Worm (Caenorhabditis elegans): ENCODE results near the gene zig-3.
A peak's percentile ranks its signal among the peaks of the same experiment; 100 is the strongest.

The zig-3 gene

ce11 chrX:7953063-7953337 lies 22.4 kb downstream of the zig-3 start:
- TF ChIP-seq cebp-2 (GFP tag; IDR thresholded peaks at IDR 0.05) (no peak), let-607 (tag; optimal IDR thresholded peaks at IDR 0.05) (no peak), fkh-3 (tag; optimal IDR thresholded peaks at IDR 0.05) (no peak), unc-62 (GFP tag; optimal IDR thresholded peaks at IDR 0.05) (no peak), nhr-120 (GFP tag; IDR thresholded peaks at IDR 0.05) (no peak), attf-5 (GFP tag; optimal IDR thresholded peaks at IDR 0.05) (no peak), egrh-3 (GFP tag; IDR thresholded peaks at IDR 0.05) (no peak), F33H1.4 (GFP tag; IDR thresholded peaks at IDR 0.05) (no peak), xnd-1 (tag; optimal IDR thresholded peaks at IDR 0.05) (no peak), zfh-2 (GFP tag; conservative IDR thresholded peaks at IDR 0.05) (no peak), K11D2.4 (GFP tag; IDR thresholded peaks at IDR 0.05) (no peak), sdz-38 (tag; optimal IDR thresholded peaks at IDR 0.05) (no peak), ama-1 (optimal IDR thresholded peaks at IDR 0.05) (no peak), ama-1 (GFP tag; optimal IDR thresholded peaks at IDR 0.05) (no peak), ztf-26 (tag; optimal IDR thresholded peaks at IDR 0.05) (no peak), snpc-1.1 (tag; optimal IDR thresholded peaks at IDR 0.05; ENCODE audit: insufficient read depth) (no peak), D2030.7 (GFP tag; IDR thresholded peaks at IDR 0.05) (no peak), Y56A3A.18 (GFP tag; IDR thresholded peaks at IDR 0.05) (no peak), ceh-91 (GFP tag; IDR thresholded peaks at IDR 0.05) (no peak)

ce11 chrX:7953695-7954094 lies 23.1 kb downstream of the zig-3 start:
- TF ChIP-seq lin-35 (GFP tag; optimal IDR thresholded peaks at IDR 0.05), result no peak
- TF ChIP-seq cebp-1 (GFP tag; IDR thresholded peaks at IDR 0.05), result no peak
- peak; percentile 24 for TF ChIP-seq cebp-1 (tag; optimal IDR thresholded peaks at IDR 0.05)

- TF ChIP-seq zfh-2 (GFP tag; conservative IDR thresholded peaks at IDR 0.05) (0 out of 2 replicates have a peak, but pooled peaks have one; percentile 13), C06A6.2 (GFP tag; conservative IDR thresholded peaks at IDR 0.05) (0 out of 2 replicates have a peak, but pooled peaks have one; percentile 9), efl-1 (GFP tag; optimal IDR thresholded peaks at IDR 0.05) (no peak), lsl-1 (GFP tag; optimal IDR thresholded peaks at IDR 0.05) (no peak), let-526 (GFP tag; IDR thresholded peaks at IDR 0.05) (no peak), atf-7 (tag; optimal IDR thresholded peaks at IDR 0.05) (peak; percentile 0)
Observed at ce11 chrX:7954328-7954727, 23.8 kb downstream of the zig-3 start, which contains the start of gene dct-1. Gene dct-1 (plus strand): TSS chrX:7954354.

- TF ChIP-seq ztf-26 (tag; optimal IDR thresholded peaks at IDR 0.05) (peak; percentile 11), sdz-38 (tag; optimal IDR thresholded peaks at IDR 0.05) (no peak), snpc-4 (GFP tag; optimal IDR thresholded peaks at IDR 0.05) (no peak), snpc-4 (tag; optimal IDR thresholded peaks at IDR 0.05) (no peak), zim-3 (tag; optimal IDR thresholded peaks at IDR 0.05) (peak; percentile 32), Y67H2A.10 (GFP tag; conservative IDR thresholded peaks at IDR 0.05) (no peak), madf-8 (GFP tag; conservative IDR thresholded peaks at IDR 0.05) (no peak), tlf-1 (GFP tag; optimal IDR thresholded peaks at IDR 0.05) (no peak), F23B12.7 (tag; optimal IDR thresholded peaks at IDR 0.05; ENCODE audit: insufficient read depth) (no peak), egl-44 (GFP tag; IDR thresholded peaks at IDR 0.05) (no peak), ztf-18 (tag; optimal IDR thresholded peaks at IDR 0.05) (no peak), mcd-1 (GFP tag; IDR thresholded peaks at IDR 0.05) (no peak), tbx-9 (tag; optimal IDR thresholded peaks at IDR 0.05; ENCODE audit: borderline replicate concordance) (no peak), nhr-80 (tag; optimal IDR thresholded peaks at IDR 0.05) (no peak), sptf-2 (GFP tag; optimal IDR thresholded peaks at IDR 0.05) (no peak), chd-7 (tag; optimal IDR thresholded peaks at IDR 0.05) (peak; percentile 9), lin-26 (GFP tag; IDR thresholded peaks at IDR 0.05) (no peak), K11D2.4 (GFP tag; IDR thresholded peaks at IDR 0.05) (peak; percentile 25; the same call in 1 of the 2 replicates), nhr-120 (GFP tag; IDR thresholded peaks at IDR 0.05) (no peak), lsy-27 (tag; optimal IDR thresholded peaks at IDR 0.05; ENCODE audit: borderline replicate concordance, insufficient read depth) (no peak), snpc-1.1 (tag; optimal IDR thresholded peaks at IDR 0.05; ENCODE audit: insufficient read depth) (no peak), C06A6.2 (GFP tag; conservative IDR thresholded peaks at IDR 0.05) (0 out of 2 replicates have a peak, but pooled peaks have one; percentile 8), sea-2 (GFP tag; IDR thresholded peaks at IDR 0.05) (no peak), pha-4 (tag; optimal IDR thresholded peaks at IDR 0.05) (no peak)
Observed at ce11 chrX:7956449-7956848, 25.9 kb downstream of the zig-3 start.

All from whole organism, young adult.